Worm (Caenorhabditis elegans): ENCODE results near the gene phg-1.

Gene phg-1

ce11 chrII:10168905-10169782 lies 31.7 kb downstream of the phg-1 start, which contains the start of gene daf-19:
Gene daf-19 (minus strand): TSS chrII:10169346.
- TF ChIP-seq him-1 (tag; optimal IDR thresholded peaks at IDR 0.05) (peak; percentile 35), W03F9.2 (tag; optimal IDR thresholded peaks at IDR 0.05) (no peak)

ce11 chrII:10170837-10171318 lies 33.4 kb downstream of the phg-1 start, which contains the start of gene gpd-4:
Gene gpd-4 (plus strand): TSS chrII:10171268.
- no peak for TF ChIP-seq dao-5 (tag; optimal IDR thresholded peaks at IDR 0.05)
- TF ChIP-seq him-1 (tag; optimal IDR thresholded peaks at IDR 0.05), result no peak
- no peak for TF ChIP-seq W03F9.2 (tag; optimal IDR thresholded peaks at IDR 0.05)

- no peak for TF ChIP-seq W03F9.2 (tag; optimal IDR thresholded peaks at IDR 0.05)
- no peak for TF ChIP-seq him-1 (tag; optimal IDR thresholded peaks at IDR 0.05)
- TF ChIP-seq dao-5 (tag; optimal IDR thresholded peaks at IDR 0.05), result no peak
Measured at ce11 chrII:10172436-10172973, 35.0 kb downstream of the phg-1 start, which contains the start of gene wbp-11. Gene wbp-11 (plus strand): TSS chrII:10172923.

ce11 chrII:10174338-10174737 lies 36.9 kb downstream of the phg-1 start, which contains the start of gene F33H1.4:
Gene F33H1.4 (plus strand): TSS chrII:10174648.
- TF ChIP-seq W03F9.2 (tag; optimal IDR thresholded peaks at IDR 0.05), result no peak
- peak; percentile 22 for TF ChIP-seq him-1 (tag; optimal IDR thresholded peaks at IDR 0.05)

ce11 chrII:10182634-10183033 lies 45.2 kb downstream of the phg-1 start, which contains the start of gene srd-1:
Gene srd-1 (minus strand): TSS chrII:10182734.
- TF ChIP-seq W03F9.2 (tag; optimal IDR thresholded peaks at IDR 0.05) (no peak), dao-5 (tag; optimal IDR thresholded peaks at IDR 0.05) (no peak), him-1 (tag; optimal IDR thresholded peaks at IDR 0.05) (no peak)

ce11 chrII:10187808-10188207 lies 50.4 kb downstream of the phg-1 start, which contains the start of gene srd-2:
Gene srd-2 (minus strand): TSS chrII:10187908.
- TF ChIP-seq dao-5 (tag; optimal IDR thresholded peaks at IDR 0.05), result no peak
- TF ChIP-seq W03F9.2 (tag; optimal IDR thresholded peaks at IDR 0.05), result no peak
- TF ChIP-seq him-1 (tag; optimal IDR thresholded peaks at IDR 0.05), result no peak
